Worm (Caenorhabditis elegans): ENCODE data around the gene ZC317.7.
A peak's percentile ranks its signal among the peaks of the same experiment; 100 is the strongest.

Gene ZC317.7

ce11 chrV:5433020-5433419 lies 37.8 kb downstream of the ZC317.7 start, which contains the start of gene acl-6 (continued):
- no peak for TF ChIP-seq egl-18 (GFP tag; IDR thresholded peaks at IDR 0.05)
- no peak for TF ChIP-seq hlh-12 (tag; optimal IDR thresholded peaks at IDR 0.05)
- TF ChIP-seq egrh-3 (GFP tag; IDR thresholded peaks at IDR 0.05) = no peak
- TF ChIP-seq F10E7.11 (tag; optimal IDR thresholded peaks at IDR 0.05) = no peak
- no peak for TF ChIP-seq athp-1 (tag; optimal IDR thresholded peaks at IDR 0.05)
- TF ChIP-seq hlh-26 (GFP tag; conservative IDR thresholded peaks at IDR 0.05) = no peak
- TF ChIP-seq madf-10 (tag; optimal IDR thresholded peaks at IDR 0.05) = no peak
- no peak for TF ChIP-seq ceh-27 (GFP tag; optimal IDR thresholded peaks at IDR 0.05)
- no peak for TF ChIP-seq pha-4 (tag; optimal IDR thresholded peaks at IDR 0.05)
- peak; percentile 38 for TF ChIP-seq tbp1 (GFP tag; optimal IDR thresholded peaks at IDR 0.05)
- no peak for TF ChIP-seq D2030.7 (GFP tag; IDR thresholded peaks at IDR 0.05)
- no peak for TF ChIP-seq F52B5.7 (tag; optimal IDR thresholded peaks at IDR 0.05)
- TF ChIP-seq ets-4 (GFP tag; optimal IDR thresholded peaks at IDR 0.05) = peak; percentile 72
- no peak for TF ChIP-seq ztf-22 (GFP tag; optimal IDR thresholded peaks at IDR 0.05)
- TF ChIP-seq mes-4 (tag; optimal IDR thresholded peaks at IDR 0.05) = no peak
- no peak for TF ChIP-seq ccch-3 (GFP tag; optimal IDR thresholded peaks at IDR 0.05)
- no peak for TF ChIP-seq rcor-1 (GFP tag; IDR thresholded peaks at IDR 0.05)
- no peak for TF ChIP-seq ceh-91 (GFP tag; IDR thresholded peaks at IDR 0.05)
- no peak for TF ChIP-seq F37B4.10 (GFP tag; IDR thresholded peaks at IDR 0.05)
- TF ChIP-seq ZK185.1 (tag; optimal IDR thresholded peaks at IDR 0.05; ENCODE audit: poor library complexity, severe bottlenecking) = no peak
- no peak for TF ChIP-seq mel-28 (tag; optimal IDR thresholded peaks at IDR 0.05; ENCODE audit: borderline replicate concordance)
- no peak for TF ChIP-seq F55B11.4 (tag; optimal IDR thresholded peaks at IDR 0.05; ENCODE audit: borderline replicate concordance, insufficient read depth)
- no peak; the same call in 1 of the 2 replicates for TF ChIP-seq K11D2.4 (GFP tag; IDR thresholded peaks at IDR 0.05)
- no peak for TF ChIP-seq Y56A3A.18 (GFP tag; IDR thresholded peaks at IDR 0.05)
- peak in 1 of 2 experiments; percentile 16 for TF ChIP-seq let-607 (tag; optimal IDR thresholded peaks at IDR 0.05)
- no peak for TF ChIP-seq nhr-179 (tag; optimal IDR thresholded peaks at IDR 0.05)
- no peak for TF ChIP-seq hrde-1 (tag; optimal IDR thresholded peaks at IDR 0.05; ENCODE audit: borderline replicate concordance)
- no peak for TF ChIP-seq nfyb-1 (GFP tag; IDR thresholded peaks at IDR 0.05)

ce11 chrV:5432499-5432898 lies 38.3 kb downstream of the ZC317.7 start, which contains the start of gene F08F3.8:
TSS of gene F08F3.8 (minus strand) at chrV:5432599.
- TF ChIP-seq nhr-179 (tag; optimal IDR thresholded peaks at IDR 0.05) (no peak), aptf-2 (GFP tag; conservative IDR thresholded peaks at IDR 0.05) (no peak), hsf-1 (GFP tag; IDR thresholded peaks at IDR 0.05) (no peak), sea-2 (GFP tag; IDR thresholded peaks at IDR 0.05) (no peak), zfh-2 (GFP tag; conservative IDR thresholded peaks at IDR 0.05) (no peak), sptf-2 (GFP tag; optimal IDR thresholded peaks at IDR 0.05) (no peak), mxl-1 (tag; optimal IDR thresholded peaks at IDR 0.05) (no peak), D2030.7 (GFP tag; IDR thresholded peaks at IDR 0.05) (no peak), let-526 (GFP tag; IDR thresholded peaks at IDR 0.05) (no peak), ama-1 (optimal IDR thresholded peaks at IDR 0.05) (no peak), ama-1 (GFP tag; optimal IDR thresholded peaks at IDR 0.05) (no peak), cebp-1 (GFP tag; IDR thresholded peaks at IDR 0.05) (no peak), cebp-1 (tag; optimal IDR thresholded peaks at IDR 0.05) (no peak), attf-3 (GFP tag; conservative IDR thresholded peaks at IDR 0.05) (no peak), snpc-3.4 (tag; optimal IDR thresholded peaks at IDR 0.05) (no peak), tbx-9 (tag; optimal IDR thresholded peaks at IDR 0.05; ENCODE audit: borderline replicate concordance) (no peak), ztf-22 (GFP tag; optimal IDR thresholded peaks at IDR 0.05) (no peak), nhr-90 (tag; optimal IDR thresholded peaks at IDR 0.05) (no peak), die-1 (tag; optimal IDR thresholded peaks at IDR 0.05) (no peak), C06A6.2 (GFP tag; conservative IDR thresholded peaks at IDR 0.05) (no peak), Y56A3A.18 (GFP tag; IDR thresholded peaks at IDR 0.05) (no peak)

All from whole organism, young adult.